Fruit fly (Drosophila melanogaster) whole organism, embryonic: Measurements from ENCODE around the gene Wdr33.

Experiments
- Adf1 ChIP-seq: fragments of 200-800 bp; sonication (Bioruptor generic); IDR thresholded peaks from 2 replicates; pipeline ENCODE4 v1.3.6; 2022; ENCODE audit warnings: missing biosample characterization, missing genetic modification characterization
- Antp ChIP-seq: fragments of 200-800 bp; sonication (Bioruptor generic); optimal IDR thresholded peaks from 3 replicates; lab custom pipeline; 2016; ENCODE audit warnings: missing biosample characterization, missing genetic modification characterization
- CG10209 ChIP-seq: fragments of 200-800 bp; sonication (Bioruptor generic); optimal IDR thresholded peaks from 3 replicates; lab custom pipeline; 2017; ENCODE audit warnings: missing biosample characterization, mild to moderate bottlenecking, missing genetic modification characterization, missing genetic modification reagents
- CG10959 ChIP-seq: fragments of 200-800 bp; sonication (Bioruptor generic); IDR thresholded peaks from 2 replicates; pipeline ENCODE4 v1.3.6; 2022; ENCODE audit warnings: missing biosample characterization, missing genetic modification characterization
- CG1233 ChIP-seq: fragments of 200-800 bp; sonication (Bioruptor generic); optimal IDR thresholded peaks from 4 replicates; lab custom pipeline; 2018; ENCODE audit warnings: missing biosample characterization, mild to moderate bottlenecking, missing genetic modification characterization
- CG14860 ChIP-seq: fragments of 200-800 bp; sonication (Bioruptor generic); IDR thresholded peaks from 3 replicates; pipeline ENCODE4 v1.3.6; 2022; ENCODE audit warnings: missing biosample characterization, missing genetic modification characterization; ENCODE audit not compliant: partially characterized antibody
- CG17912 ChIP-seq: fragments of 200-800 bp; sonication (Bioruptor generic); optimal IDR thresholded peaks from 2 replicates; lab custom pipeline; 2018; ENCODE audit warnings: missing biosample characterization, mild to moderate bottlenecking, missing genetic modification characterization
- CG32532 ChIP-seq: fragments of 200-800 bp; sonication (Bioruptor generic); IDR thresholded peaks from 2 replicates; pipeline ENCODE4 v1.3.6; 2022; ENCODE audit warnings: missing biosample characterization, missing genetic modification characterization
- CG32767 ChIP-seq: fragments of 200-800 bp; sonication (Bioruptor generic); IDR thresholded peaks from 2 replicates; pipeline ENCODE4 v1.3.6; 2022; ENCODE audit warnings: missing biosample characterization, missing genetic modification characterization
- CG3838 ChIP-seq: fragments of 200-800 bp; sonication (Bioruptor generic); optimal IDR thresholded peaks from 3 replicates; lab custom pipeline; 2016; ENCODE audit warnings: missing biosample characterization, missing genetic modification characterization
- CG4707 ChIP-seq: fragments of 200-800 bp; sonication (Bioruptor generic); optimal IDR thresholded peaks from 2 replicates; lab custom pipeline; 2018; ENCODE audit warnings: missing biosample characterization, mild to moderate bottlenecking, missing genetic modification characterization, moderate library complexity
- CG6175 ChIP-seq: fragments of 200-800 bp; sonication (Bioruptor generic); IDR thresholded peaks from 3 replicates; pipeline ENCODE4 v1.3.6; 2022; ENCODE audit warnings: missing biosample characterization, missing genetic modification characterization
- CG7963 ChIP-seq: fragments of 200-800 bp; sonication (Bioruptor generic); IDR thresholded peaks from 3 replicates; pipeline ENCODE4 v1.3.6; 2022; ENCODE audit warnings: missing biosample characterization, missing genetic modification characterization; ENCODE audit not compliant: partially characterized antibody
- CG8478 ChIP-seq: fragments of >200 bp; optimal IDR thresholded peaks from 2 replicates; lab custom pipeline; 2018
- Dbx ChIP-seq: fragments of 200-800 bp; sonication (Bioruptor generic); IDR thresholded peaks from 3 replicates; pipeline ENCODE4 v1.3.6; 2022; ENCODE audit warnings: missing biosample characterization, missing genetic modification characterization
- Dek ChIP-seq: fragments of 200-800 bp; sonication (Bioruptor generic); optimal IDR thresholded peaks from 3 replicates; lab custom pipeline; 2019; ENCODE audit warnings: missing biosample characterization, mild to moderate bottlenecking, missing genetic modification characterization, moderate library complexity
- Dll ChIP-seq: fragments of 200-800 bp; sonication (Bioruptor generic); IDR thresholded peaks from 4 replicates; pipeline ENCODE4 v1.3.6; 2022; ENCODE audit warnings: missing biosample characterization, missing genetic modification characterization; ENCODE audit not compliant: partially characterized antibody
- Drgx ChIP-seq: fragments of 200-800 bp; sonication (Bioruptor generic); IDR thresholded peaks from 2 replicates; pipeline ENCODE4 v1.3.6; 2022; ENCODE audit warnings: missing biosample characterization, missing genetic modification characterization
- Ets65A ChIP-seq: fragments of 200-800 bp; sonication (Bioruptor generic); peaks from one replicate; lab custom pipeline; 2016; ENCODE audit warnings: missing biosample characterization, missing genetic modification characterization
- HLHmδ ChIP-seq: fragments of 200-800 bp; sonication (Bioruptor generic); optimal IDR thresholded peaks from 2 replicates; lab custom pipeline; 2018; ENCODE audit warnings: missing biosample characterization, mild to moderate bottlenecking, missing genetic modification characterization, moderate library complexity
- Hand ChIP-seq: fragments of 200-800 bp; sonication (Bioruptor generic); optimal IDR thresholded peaks from 2 replicates; lab custom pipeline; 2017; ENCODE audit warnings: mild to moderate bottlenecking, missing biosample characterization, missing genetic modification reagents, missing genetic modification characterization
- Med ChIP-seq: fragments of 200-800 bp; sonication (Bioruptor generic); peaks from one replicate; lab custom pipeline; 2016; ENCODE audit warnings: missing biosample characterization, missing genetic modification characterization, mild to moderate bottlenecking, inconsistent platforms, moderate library complexity
- Meics ChIP-seq: fragments of 200-800 bp; sonication (Bioruptor generic); optimal IDR thresholded peaks from 2 replicates; lab custom pipeline; 2017; ENCODE audit warnings: missing biosample characterization, mild to moderate bottlenecking, missing genetic modification characterization
- Nf-YA ChIP-seq: fragments of 200-800 bp; sonication (Bioruptor generic); IDR thresholded peaks from 2 replicates; pipeline ENCODE4 v1.3.6; 2022; ENCODE audit warnings: missing biosample characterization, missing genetic modification characterization
- Rx ChIP-seq: fragments of 200-800 bp; sonication (Bioruptor generic); IDR thresholded peaks from 2 replicates; pipeline ENCODE4 v1.3.6; 2022; ENCODE audit warnings: missing biosample characterization, missing genetic modification characterization
- Sox100B ChIP-seq: fragments of 200-800 bp; sonication (Bioruptor generic); optimal IDR thresholded peaks from 3 replicates; lab custom pipeline; 2018; ENCODE audit warnings: missing biosample characterization, mild to moderate bottlenecking, missing genetic modification characterization
- TFAM ChIP-seq: fragments of 200-800 bp; sonication (Bioruptor generic); optimal IDR thresholded peaks from 2 replicates; lab custom pipeline; 2017; ENCODE audit warnings: missing biosample characterization, missing genetic modification characterization, inconsistent platforms
- Xbp1 ChIP-seq: fragments of 200-800 bp; sonication (Bioruptor generic); optimal IDR thresholded peaks from 3 replicates; lab custom pipeline; 2016; ENCODE audit warnings: missing biosample characterization, mild to moderate bottlenecking, missing genetic modification characterization
- ara ChIP-seq: fragments of 200-800 bp; sonication (Bioruptor generic); IDR thresholded peaks from 2 replicates; pipeline ENCODE4 v1.3.6; 2022; ENCODE audit warnings: missing biosample characterization, missing genetic modification characterization
- cas ChIP-seq: fragments of 200-800 bp; sonication (Bioruptor generic); IDR thresholded peaks from 2 replicates; pipeline ENCODE4 v1.3.6; 2022; ENCODE audit warnings: missing biosample characterization, missing genetic modification characterization
- cg ChIP-seq: fragments of 200-800 bp; sonication (Bioruptor generic); optimal IDR thresholded peaks from 3 replicates; lab custom pipeline; 2019; ENCODE audit warnings: missing biosample characterization, mild to moderate bottlenecking, missing genetic modification characterization, moderate library complexity
- crol ChIP-seq: fragments of 200-800 bp; sonication (Bioruptor generic); IDR thresholded peaks from 2 replicates; pipeline ENCODE4 v1.3.6; 2022; ENCODE audit warnings: missing biosample characterization, missing genetic modification characterization
- grau ChIP-seq: fragments of 200-800 bp; optimal IDR thresholded peaks from 3 replicates; lab custom pipeline; 2019; ENCODE audit warnings: missing biosample characterization, mild to moderate bottlenecking, missing genetic modification characterization, moderate library complexity
- ham ChIP-seq: fragments of 200-800 bp; sonication (Bioruptor generic); IDR thresholded peaks from 2 replicates; pipeline ENCODE4 v1.3.6; 2022; ENCODE audit warnings: missing biosample characterization, missing genetic modification characterization
- hb ChIP-seq: fragments of 200-800 bp; sonication (Bioruptor generic); IDR thresholded peaks from 3 replicates; pipeline ENCODE4 v1.3.6; 2022; ENCODE audit warnings: missing biosample characterization, missing genetic modification characterization; ENCODE audit not compliant: partially characterized antibody
- hth ChIP-seq: fragments of >200 bp; optimal IDR thresholded peaks from 2 replicates; lab custom pipeline; 2017; ENCODE audit warnings: inconsistent platforms
- kni ChIP-seq: fragments of 200-800 bp; sonication (Bioruptor generic); optimal IDR thresholded peaks from 3 replicates; lab custom pipeline; 2017; ENCODE audit warnings: mild to moderate bottlenecking, missing biosample characterization, missing genetic modification reagents, missing genetic modification characterization
- pan ChIP-seq, 4 experiments: fragments of >200 bp in 3 of 4; fragments of 200-800 bp in 1 of 4; sonication (Bioruptor generic) in 1 of 4; optimal IDR thresholded peaks in 3 of 4; IDR thresholded peaks in 1 of 4; 2 replicates each; pipeline versions ENCODE4 v1.3.6 to Lab custom; 2017 to 2022; ENCODE audit warnings: missing biosample characterization in 2 of 4, missing genetic modification characterization in 2 of 4, mixed read lengths in 1 of 4
- pb ChIP-seq: fragments of 200-800 bp; sonication (Bioruptor generic); optimal IDR thresholded peaks from 3 replicates; lab custom pipeline; 2016; ENCODE audit warnings: missing biosample characterization, missing genetic modification characterization
- prd ChIP-seq, 3 experiments: fragments of >200 bp in 2 of 3; fragments of 200-800 bp in 1 of 3; sonication (Bioruptor generic) in 1 of 3; optimal IDR thresholded peaks in 2 of 3; IDR thresholded peaks in 1 of 3; 2 replicates in 2 of 3; 3 replicates in 1 of 3; pipeline versions ENCODE4 v1.3.6 to Lab custom; 2017 to 2022; ENCODE audit warnings: missing biosample characterization in 1 of 3, missing genetic modification characterization in 1 of 3
- row ChIP-seq: fragments of 200-800 bp; sonication (Bioruptor generic); IDR thresholded peaks from 3 replicates; pipeline ENCODE4 v1.3.6; 2022; ENCODE audit warnings: missing biosample characterization, missing genetic modification characterization
- salm ChIP-seq: fragments of 200-800 bp; sonication (Bioruptor generic); optimal IDR thresholded peaks from 2 replicates; lab custom pipeline; 2018; ENCODE audit warnings: missing biosample characterization, mild to moderate bottlenecking, missing genetic modification characterization
- sna ChIP-seq: fragments of 200-800 bp; sonication (Bioruptor generic); IDR thresholded peaks from 2 replicates; pipeline ENCODE4 v1.3.6; 2022; ENCODE audit warnings: missing biosample characterization, missing genetic modification characterization; ENCODE audit not compliant: partially characterized antibody
- stwl ChIP-seq: fragments of 200-800 bp; sonication (Bioruptor generic); optimal IDR thresholded peaks from 3 replicates; lab custom pipeline; 2018; ENCODE audit warnings: missing biosample characterization, mild to moderate bottlenecking, missing genetic modification characterization, moderate library complexity
- twi ChIP-seq: fragments of 200-800 bp; optimal IDR thresholded peaks from 2 replicates; lab custom pipeline; 2019; ENCODE audit warnings: missing biosample characterization, mild to moderate bottlenecking, missing genetic modification characterization, moderate library complexity
- unpg ChIP-seq: fragments of 200-800 bp; sonication (Bioruptor generic); optimal IDR thresholded peaks from 3 replicates; lab custom pipeline; 2018; ENCODE audit warnings: missing biosample characterization, mild to moderate bottlenecking, missing genetic modification characterization, moderate library complexity
- wor ChIP-seq: fragments of 200-800 bp; sonication (Bioruptor generic); IDR thresholded peaks from 2 replicates; pipeline ENCODE4 v1.3.6; 2022; ENCODE audit warnings: missing biosample characterization, missing genetic modification characterization
- zf30C ChIP-seq: fragments of 200-800 bp; sonication (Bioruptor generic); optimal IDR thresholded peaks from 3 replicates; lab custom pipeline; 2018; ENCODE audit warnings: missing biosample characterization, mild to moderate bottlenecking, missing genetic modification characterization

Gene Wdr33

dm6 chr3R:5615484-5615883, 45.0 kb upstream of the Wdr33 start:
- TF ChIP-seq stwl (no peak), cas (GFP tag; lab: Robert Waterston, UW) (no peak), Dll (GFP tag; lab: Robert Waterston, UW) (no peak), Adf1 (GFP tag; lab: Robert Waterston, UW) (peak; percentile 33; the same call in 1 of the 2 replicates), CG8478 (lab: Kevin White, UChicago) (peak; percentile 11), crol (GFP tag; lab: Robert Waterston, UW) (0 out of 2 replicates have a peak, but pooled peaks have one; percentile 9), Hand (GFP tag; lab: Kevin White, UChicago) (no peak), Xbp1 (GFP tag; lab: Kevin White, UChicago) (no peak), CG3838 (GFP tag; lab: Kevin White, UChicago) (no peak), cg (GFP tag; lab: Kevin White, UChicago) (no peak), pb (GFP tag; lab: Kevin White, UChicago) (no peak), Med (GFP tag; lab: Kevin White, UChicago) (peak; percentile 37), CG32767 (GFP tag; lab: Robert Waterston, UW) (no peak), hth (lab: Kevin White, UChicago) (no peak), Antp (GFP tag; lab: Kevin White, UChicago) (no peak), CG32532 (GFP tag; lab: Robert Waterston, UW) (no peak), Meics (GFP tag; lab: Kevin White, UChicago) (no peak), wor (no peak), Dbx (no peak), CG10209 (GFP tag; lab: Kevin White, UChicago) (no peak)

- TF ChIP-seq TFAM (GFP tag; lab: Kevin White, UChicago) (no peak), CG6175 (GFP tag; lab: Robert Waterston, UW) (0 out of 3 replicates have a peak, but pooled peaks have one; percentile 8), grau (tag; lab: Kevin White, UChicago) (peak; percentile 47), row (GFP tag; lab: Robert Waterston, UW) (0 out of 3 replicates have a peak, but pooled peaks have one; percentile 30), ham (GFP tag; lab: Robert Waterston, UW) (no peak), unpg (GFP tag; lab: Kevin White, UChicago) (no peak), Rx (no peak), ara (GFP tag; lab: Robert Waterston, UW) (0 out of 2 replicates have a peak, but pooled peaks have one; percentile 34), Dek (tag; lab: Kevin White, UChicago) (no peak), Drgx (peak; percentile 67), Sox100B (GFP tag; lab: Kevin White, UChicago) (no peak), twi (tag; lab: Kevin White, UChicago) (no peak), CG10959 (GFP tag; lab: Robert Waterston, UW) (no peak), HLHmδ (no peak), hb (no peak), kni (GFP tag; lab: Kevin White, UChicago) (no peak), CG17912 (GFP tag; lab: Kevin White, UChicago) (no peak), Nf-YA (GFP tag; lab: Robert Waterston, UW) (no peak), prd (optimal IDR thresholded peaks at IDR 0.05; lab: Kevin White, UChicago) (no peak), prd (GFP tag; IDR thresholded peaks at IDR 0.05; lab: Robert Waterston, UW) (peak; percentile 23; the same call in 1 of the 3 replicates), cg (GFP tag; lab: Kevin White, UChicago) (no peak), zf30C (GFP tag; lab: Kevin White, UChicago) (no peak), pan (optimal IDR thresholded peaks at IDR 0.05; lab: Kevin White, UChicago) (no peak), pan (GFP tag; optimal IDR thresholded peaks at IDR 0.05 in 1 of 2, IDR thresholded peaks at IDR 0.05 in 1 of 2) (peak in 1 of 2 experiments; percentile 14), Ets65A (GFP tag; lab: Kevin White, UChicago) (peak; percentile 50), sna (GFP tag; lab: Robert Waterston, UW) (no peak), CG7963 (GFP tag; lab: Robert Waterston, UW) (no peak), salm (tag; lab: Kevin White, UChicago) (no peak), CG4707 (no peak), CG14860 (GFP tag; lab: Robert Waterston, UW) (no peak), CG1233 (no peak)
Observed at dm6 chr3R:5617923-5618623, 42.4 kb upstream of the Wdr33 start.
